Worm (Caenorhabditis elegans): Measurements from ENCODE around the gene kmo-1.

DNA sequence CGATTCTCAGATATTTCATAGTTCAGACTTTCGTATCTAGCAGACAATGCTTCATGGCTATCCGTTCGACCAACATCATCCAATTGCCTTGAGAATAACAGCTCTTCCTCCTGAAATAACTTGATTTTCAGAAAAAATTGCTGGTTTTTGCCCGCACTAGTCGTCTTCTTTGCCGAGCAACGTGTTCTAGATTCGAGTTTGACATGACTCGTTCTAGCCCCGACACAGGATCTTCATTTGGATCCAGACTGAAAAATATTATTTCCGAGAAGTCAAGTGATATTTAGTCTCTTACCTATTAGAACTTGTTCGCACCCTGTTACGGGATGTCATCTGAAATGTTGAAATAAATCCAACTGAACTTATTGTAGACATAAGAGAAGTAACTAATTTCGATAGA lies 7.3 kb downstream of the kmo-1 start, which contains the start of gene clh-6:
- TF ChIP-seq unc-130 (tag; optimal IDR thresholded peaks at IDR 0.05) (no peak), lin-15B (tag; optimal IDR thresholded peaks at IDR 0.05) (no peak)

All from whole organism, L1 larva.